Worm (Caenorhabditis elegans): ENCODE results near the gene Y38E10A.1.

Gene Y38E10A.1

ce11 chrII:12555579-12555978 is 14.8 kb downstream of the Y38E10A.1 start, which contains the start of gene F49C5.11:
Gene F49C5.11, plus strand, starts transcription at chrII:12555879.
- no peak for TF ChIP-seq flh-1 (GFP tag; optimal IDR thresholded peaks at IDR 0.05)

DNA sequence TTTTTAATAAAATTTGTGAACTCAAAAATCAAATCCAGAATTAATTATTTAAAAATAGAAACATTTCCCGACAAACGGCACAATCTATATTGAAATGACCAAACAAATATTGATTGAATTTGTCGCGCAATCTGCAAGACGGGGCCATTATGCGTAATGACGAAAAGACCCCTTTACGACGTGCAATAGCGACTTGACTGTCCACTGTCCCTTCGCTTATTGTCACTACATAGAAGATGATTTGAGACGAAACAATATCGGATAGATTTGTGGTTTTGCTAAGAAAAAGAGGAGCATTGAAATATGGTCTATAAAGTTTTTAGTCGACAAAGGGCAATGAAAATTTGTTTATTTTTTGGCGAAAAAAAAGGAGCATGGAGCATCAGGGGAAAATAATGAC is 19.5 kb downstream of the Y38E10A.1 start:
- no peak for TF ChIP-seq sptf-1 (tag; optimal IDR thresholded peaks at IDR 0.05)
- no peak for TF ChIP-seq nhr-237 (tag; optimal IDR thresholded peaks at IDR 0.05)
- no peak for TF ChIP-seq bed-3 (GFP tag; optimal IDR thresholded peaks at IDR 0.05)
- no peak for TF ChIP-seq mab-5 (tag; optimal IDR thresholded peaks at IDR 0.05)
- no peak for TF ChIP-seq ceh-43 (GFP tag; optimal IDR thresholded peaks at IDR 0.05)
- no peak for TF ChIP-seq nhr-28 (tag; optimal IDR thresholded peaks at IDR 0.05)
- TF ChIP-seq elt-1 (tag; optimal IDR thresholded peaks at IDR 0.05; ENCODE audit: borderline replicate concordance, insufficient read depth), result no peak
- TF ChIP-seq nhr-2 (tag; optimal IDR thresholded peaks at IDR 0.05), result no peak
- no peak for TF ChIP-seq snpc-4 (tag; optimal IDR thresholded peaks at IDR 0.05)
- no peak for TF ChIP-seq cnd-1 (tag; optimal IDR thresholded peaks at IDR 0.05)
- no peak for TF ChIP-seq nhr-12 (tag; optimal IDR thresholded peaks at IDR 0.05)
- TF ChIP-seq flh-1 (GFP tag; optimal IDR thresholded peaks at IDR 0.05), result no peak
- TF ChIP-seq lsy-2 (tag; optimal IDR thresholded peaks at IDR 0.05), result no peak
- TF ChIP-seq M03D4.4 (tag; optimal IDR thresholded peaks at IDR 0.05), result no peak
- TF ChIP-seq blmp-1 (tag; optimal IDR thresholded peaks at IDR 0.05), result no peak

ce11 chrII:12549613-12550012 is 20.8 kb downstream of the Y38E10A.1 start:
- TF ChIP-seq elt-3 (tag; optimal IDR thresholded peaks at IDR 0.05) (no peak), unc-39 (tag; optimal IDR thresholded peaks at IDR 0.05) (no peak), zip-8 (tag; optimal IDR thresholded peaks at IDR 0.05) (no peak), mls-2 (tag; optimal IDR thresholded peaks at IDR 0.05) (no peak), ceh-39 (tag; optimal IDR thresholded peaks at IDR 0.05) (no peak), nhr-28 (tag; optimal IDR thresholded peaks at IDR 0.05) (no peak), lin-32 (GFP tag; optimal IDR thresholded peaks at IDR 0.05) (no peak), ces-1 (GFP tag; optimal IDR thresholded peaks at IDR 0.05) (no peak), elt-1 (tag; optimal IDR thresholded peaks at IDR 0.05; ENCODE audit: borderline replicate concordance, insufficient read depth) (no peak), M03D4.4 (tag; optimal IDR thresholded peaks at IDR 0.05) (no peak), ceh-43 (GFP tag; optimal IDR thresholded peaks at IDR 0.05) (no peak)

- no peak for TF ChIP-seq ztf-11 (tag; optimal IDR thresholded peaks at IDR 0.05)
- no peak for TF ChIP-seq nhr-28 (tag; optimal IDR thresholded peaks at IDR 0.05)
- TF ChIP-seq ham-2 (GFP tag; optimal IDR thresholded peaks at IDR 0.05), result no peak
- no peak for TF ChIP-seq elt-1 (tag; optimal IDR thresholded peaks at IDR 0.05; ENCODE audit: borderline replicate concordance, insufficient read depth)
- TF ChIP-seq unc-120 (tag; optimal IDR thresholded peaks at IDR 0.05; ENCODE audit: poor library complexity, severe bottlenecking), result no peak
- TF ChIP-seq unc-39 (tag; optimal IDR thresholded peaks at IDR 0.05), result no peak
- TF ChIP-seq bed-3 (GFP tag; optimal IDR thresholded peaks at IDR 0.05), result no peak
- TF ChIP-seq unc-62 (GFP tag; optimal IDR thresholded peaks at IDR 0.05), result no peak
- TF ChIP-seq mep-1 (tag; optimal IDR thresholded peaks at IDR 0.05), result no peak
Measured at ce11 chrII:12547547-12547946, 22.9 kb downstream of the Y38E10A.1 start, which contains the start of gene F49C5.16. Gene F49C5.16, plus strand, starts transcription at chrII:12547847.

- TF ChIP-seq mep-1 (tag; optimal IDR thresholded peaks at IDR 0.05) (no peak), lsy-2 (tag; optimal IDR thresholded peaks at IDR 0.05) (no peak), pha-4 (tag; optimal IDR thresholded peaks at IDR 0.05) (no peak), lin-13 (tag; optimal IDR thresholded peaks at IDR 0.05) (no peak), nhr-237 (tag; optimal IDR thresholded peaks at IDR 0.05) (no peak), sem-2 (GFP tag; optimal IDR thresholded peaks at IDR 0.05) (no peak), ceh-39 (tag; optimal IDR thresholded peaks at IDR 0.05) (no peak), drap-1 (GFP tag; optimal IDR thresholded peaks at IDR 0.05) (no peak), ham-2 (GFP tag; optimal IDR thresholded peaks at IDR 0.05) (no peak), snpc-4 (tag; optimal IDR thresholded peaks at IDR 0.05) (no peak), M03D4.4 (tag; optimal IDR thresholded peaks at IDR 0.05) (no peak), ztf-11 (tag; optimal IDR thresholded peaks at IDR 0.05) (no peak), elt-1 (tag; optimal IDR thresholded peaks at IDR 0.05; ENCODE audit: borderline replicate concordance, insufficient read depth) (no peak), unc-120 (tag; optimal IDR thresholded peaks at IDR 0.05; ENCODE audit: poor library complexity, severe bottlenecking) (no peak), elt-3 (tag; optimal IDR thresholded peaks at IDR 0.05) (no peak), unc-62 (GFP tag; optimal IDR thresholded peaks at IDR 0.05) (no peak), hlh-1 (tag; optimal IDR thresholded peaks at IDR 0.05) (no peak), sptf-1 (tag; optimal IDR thresholded peaks at IDR 0.05) (no peak), nhr-76 (tag; optimal IDR thresholded peaks at IDR 0.05) (no peak), cnd-1 (tag; optimal IDR thresholded peaks at IDR 0.05) (no peak)
Measured at ce11 chrII:12546413-12546812, 24.0 kb downstream of the Y38E10A.1 start, which contains the start of the genes F49C5.5 and F49C5.10. Gene F49C5.5, minus strand, starts transcription at chrII:12546513. Gene F49C5.10, plus strand, starts transcription at chrII:12546756.

Data from whole organism, mixed stage, embryonic.